Fruit fly (Drosophila melanogaster): Measurements from ENCODE around the gene AdamTS-B.
A peak's percentile ranks its signal among the peaks of the same experiment; 100 is the strongest.

Gene AdamTS-B

dm6 chrX:5718476-5719012 is 20.2 kb downstream of the AdamTS-B start (continued):
- no peak for TF ChIP-seq CG17802 (tag; optimal IDR thresholded peaks at IDR 0.05)
- TF ChIP-seq mld (GFP tag; IDR thresholded peaks at IDR 0.05; ENCODE audit: partially characterized antibody), result no peak
- peak; percentile 65 for TF ChIP-seq CG6689 (GFP tag; IDR thresholded peaks at IDR 0.05)
- no peak for TF ChIP-seq gcm2 (GFP tag; optimal IDR thresholded peaks at IDR 0.05)
- no peak for TF ChIP-seq H15 (GFP tag; IDR thresholded peaks at IDR 0.05)
- TF ChIP-seq CG9817 (tag; optimal IDR thresholded peaks at IDR 0.05), result peak; percentile 75
- TF ChIP-seq NC2α (GFP tag; optimal IDR thresholded peaks at IDR 0.05), result no peak
- peak; percentile 84 for TF ChIP-seq CG14014 (GFP tag; IDR thresholded peaks at IDR 0.05)
- no peak for TF ChIP-seq Ets65A (GFP tag)
- no peak for TF ChIP-seq Mes4 (GFP tag; optimal IDR thresholded peaks at IDR 0.05)
- TF ChIP-seq Kr (GFP tag; optimal IDR thresholded peaks at IDR 0.05), result no peak
- TF ChIP-seq ac (GFP tag; optimal IDR thresholded peaks at IDR 0.05), result no peak
- TF ChIP-seq fd102C (GFP tag; optimal IDR thresholded peaks at IDR 0.05), result no peak
- TF ChIP-seq MBD-R2 (GFP tag; IDR thresholded peaks at IDR 0.05), result peak; percentile 47; the same call in 1 of the 2 replicates
- no peak for TF ChIP-seq nom (GFP tag; optimal IDR thresholded peaks at IDR 0.05)
- no peak for TF ChIP-seq CG3163 (GFP tag; optimal IDR thresholded peaks at IDR 0.05)
- TF ChIP-seq disco-r (GFP tag; optimal IDR thresholded peaks at IDR 0.05), result no peak
- TF ChIP-seq CG17328 (GFP tag; IDR thresholded peaks at IDR 0.05), result peak; percentile 43
- TF ChIP-seq CG5953 (GFP tag; IDR thresholded peaks at IDR 0.05), result no peak
- no peak for TF ChIP-seq Hmx (GFP tag; optimal IDR thresholded peaks at IDR 0.05)
- TF ChIP-seq Hey (tag; optimal IDR thresholded peaks at IDR 0.05), result no peak
- TF ChIP-seq Hr78 (GFP tag; optimal IDR thresholded peaks at IDR 0.05), result no peak
- peak; percentile 69 for TF ChIP-seq wdn (GFP tag; IDR thresholded peaks at IDR 0.05)
- no peak for TF ChIP-seq CG7357 (GFP tag; IDR thresholded peaks at IDR 0.05)
- no peak for TF ChIP-seq CG13123 (GFP tag; optimal IDR thresholded peaks at IDR 0.05)
- TF ChIP-seq CG2875 (GFP tag; optimal IDR thresholded peaks at IDR 0.05), result no peak
- TF ChIP-seq crol (GFP tag; IDR thresholded peaks at IDR 0.05), result 0 out of 2 replicates have a peak, but pooled peaks have one; percentile 13
- peak; percentile 19 for TF ChIP-seq fd96Cb (tag; optimal IDR thresholded peaks at IDR 0.05)
- TF ChIP-seq CG11695 (GFP tag; IDR thresholded peaks at IDR 0.05), result peak; percentile 57; the same call in 1 of the 3 replicates
- TF ChIP-seq CG10366 (GFP tag; IDR thresholded peaks at IDR 0.05), result peak; percentile 66
- TF ChIP-seq CG1233 (GFP tag; optimal IDR thresholded peaks at IDR 0.05), result peak; percentile 37
- TF ChIP-seq Dip2 (GFP tag; IDR thresholded peaks at IDR 0.05), result no peak
- no peak for TF ChIP-seq hbn (GFP tag; IDR thresholded peaks at IDR 0.05; ENCODE audit: partially characterized antibody)
- no peak for TF ChIP-seq gt (GFP tag; IDR thresholded peaks at IDR 0.05)
- peak; percentile 37 for TF ChIP-seq CG16815 (GFP tag; optimal IDR thresholded peaks at IDR 0.05)
- peak; percentile 10 for TF ChIP-seq phol (tag; optimal IDR thresholded peaks at IDR 0.05)
- peak; percentile 68 for TF ChIP-seq Dek (tag; optimal IDR thresholded peaks at IDR 0.05)
- TF ChIP-seq ssp (GFP tag; IDR thresholded peaks at IDR 0.05), result no peak
- no peak; the same call in 1 of the 2 replicates for TF ChIP-seq chm (GFP tag; IDR thresholded peaks at IDR 0.05)
- no peak for TF ChIP-seq bbx (GFP tag; IDR thresholded peaks at IDR 0.05; ENCODE audit: partially characterized antibody)
- peak; percentile 69 for TF ChIP-seq tgo (GFP tag; IDR thresholded peaks at IDR 0.05)
- TF ChIP-seq Hr51 (GFP tag; optimal IDR thresholded peaks at IDR 0.05), result peak in 1 of 2 experiments; percentile 53
- TF ChIP-seq br (optimal IDR thresholded peaks at IDR 0.05), result no peak
- no peak for TF ChIP-seq Dll (GFP tag; IDR thresholded peaks at IDR 0.05; ENCODE audit: partially characterized antibody)
- no peak for TF ChIP-seq CG30431 (GFP tag; optimal IDR thresholded peaks at IDR 0.05)
- no peak for TF ChIP-seq CG3838 (GFP tag; optimal IDR thresholded peaks at IDR 0.05)
- TF ChIP-seq jumu (GFP tag; optimal IDR thresholded peaks at IDR 0.05), result no peak
- peak; percentile 42 for TF ChIP-seq sqz (GFP tag; optimal IDR thresholded peaks at IDR 0.05)
- no peak for TF ChIP-seq h (optimal IDR thresholded peaks at IDR 0.05)
- peak; percentile 69 for TF ChIP-seq PHDP (tag; optimal IDR thresholded peaks at IDR 0.05)
- TF ChIP-seq ham (GFP tag; IDR thresholded peaks at IDR 0.05), result no peak
